Worm (Caenorhabditis elegans): Measurements from ENCODE around the gene C14B1.12.

ce11 chrIII:3681351-3681938, 43.3 kb downstream of the C14B1.12 start:
- TF ChIP-seq unc-62 (GFP tag; optimal IDR thresholded peaks at IDR 0.05): no peak
- no peak for TF ChIP-seq sma-3 (GFP tag; optimal IDR thresholded peaks at IDR 0.05)
- TF ChIP-seq elt-3 (tag; optimal IDR thresholded peaks at IDR 0.05): no peak
- TF ChIP-seq lin-39 (tag; optimal IDR thresholded peaks at IDR 0.05): no peak
- TF ChIP-seq ceh-82 (tag; optimal IDR thresholded peaks at IDR 0.05): no peak

All from whole organism, L2 larva.